Worm (Caenorhabditis elegans) whole organism, L4 larva: ENCODE measurements around the gene mix-1.

Source experiments
- ama-1 ChIP-seq: fragments of 150-350 bp; optimal IDR thresholded peaks from 2 replicates; lab custom pipeline; 2014; ENCODE audit warnings: inconsistent platforms, mixed read lengths
- ceh-28 ChIP-seq: fragments of 150-350 bp; optimal IDR thresholded peaks from 2 replicates; lab custom pipeline; 2014; ENCODE audit warnings: missing biosample characterization, missing genetic modification reagents, missing genetic modification characterization
- duxl-1 ChIP-seq: sonication (generic microtip); optimal IDR thresholded peaks from 2 replicates; lab custom pipeline; 2016; ENCODE audit warnings: mild to moderate bottlenecking, missing genetic modification characterization, moderate library complexity, missing compliant biosample characterization; ENCODE audit not compliant: poor library complexity
- lin-15B ChIP-seq: fragments of 150-350 bp; sonication (generic microtip); optimal IDR thresholded peaks from 3 replicates; lab custom pipeline; 2014; ENCODE audit warnings: missing biosample characterization, missing genetic modification characterization
- skn-1 ChIP-seq: fragments of 150-350 bp; optimal IDR thresholded peaks from 2 replicates; lab custom pipeline; 2014; ENCODE audit warnings: missing biosample characterization, missing genetic modification characterization
- unc-62 ChIP-seq, 3 experiments: fragments of 150-350 bp in 1 of 3; sonication (generic microtip); optimal IDR thresholded peaks in 2 of 3; peaks in 1 of 3; 1 replicate in 1 of 3; 2 replicates in 2 of 3; lab custom pipeline; 2014 to 2017; ENCODE audit warnings: missing biosample characterization in 3 of 3, missing genetic modification characterization in 3 of 3, missing genetic modification reagents in 3 of 3, missing genotype in 1 of 3

- TF ChIP-seq ama-1 (lab: Kevin White, UChicago), result no peak
- no peak for TF ChIP-seq ceh-28 (tag; lab: Kevin White, UChicago)
- TF ChIP-seq skn-1, result no peak
- TF ChIP-seq unc-62 (GFP tag; optimal IDR thresholded peaks at IDR 0.05 in 1 of 2; lab: Kevin White, UChicago), result no peak
- TF ChIP-seq unc-62 (tag; optimal IDR thresholded peaks at IDR 0.05; lab: Kevin White, UChicago), result no peak
- TF ChIP-seq lin-15B (tag; lab: Kevin White, UChicago), result no peak
- TF ChIP-seq duxl-1 (tag; lab: Kevin White, UChicago), result no peak
Observed at ce11 chrII:10798429-10798893, 25.6 kb upstream of the mix-1 start, which contains the start of gene npp-19.
